Fruit fly (Drosophila melanogaster) whole organism, embryonic: ENCODE measurements around the gene Atg13.

Experiments used
- Atf-2 ChIP-seq: fragments of 200-800 bp; sonication (Bioruptor generic); optimal IDR thresholded peaks from 2 replicates; lab custom pipeline; 2016; ENCODE audit warnings: missing biosample characterization, missing genetic modification characterization
- Awh ChIP-seq: fragments of 200-800 bp; sonication (Bioruptor generic); IDR thresholded peaks from 2 replicates; pipeline ENCODE4, ENCODE4 v1.3.6; 2022; ENCODE audit warnings: missing biosample characterization, missing genetic modification characterization
- Bteb2 ChIP-seq: fragments of 200-800 bp; sonication (Bioruptor generic); optimal IDR thresholded peaks from 2 replicates; lab custom pipeline; 2016; ENCODE audit warnings: missing biosample characterization, missing genetic modification characterization
- CG10979 ChIP-seq: fragments of 200-800 bp; sonication (Bioruptor generic); optimal IDR thresholded peaks from 2 replicates; lab custom pipeline; 2018; ENCODE audit warnings: missing biosample characterization, mild to moderate bottlenecking, missing genetic modification characterization, moderate library complexity
- CG12155 ChIP-seq: fragments of 200-800 bp; sonication (Bioruptor generic); optimal IDR thresholded peaks from 3 replicates; lab custom pipeline; 2016; ENCODE audit warnings: missing biosample characterization, missing genetic modification characterization
- CG12219 ChIP-seq: fragments of 200-800 bp; sonication (Bioruptor generic); optimal IDR thresholded peaks from 3 replicates; lab custom pipeline; 2018; ENCODE audit warnings: missing biosample characterization, mild to moderate bottlenecking, missing genetic modification characterization
- CG12391 ChIP-seq: fragments of 200-800 bp; sonication (Bioruptor generic); optimal IDR thresholded peaks from 3 replicates; lab custom pipeline; 2018; ENCODE audit warnings: missing biosample characterization, mild to moderate bottlenecking, missing genetic modification characterization, moderate library complexity
- CG13775 ChIP-seq: fragments of 200-800 bp; sonication (Bioruptor generic); optimal IDR thresholded peaks from 3 replicates; lab custom pipeline; 2017; ENCODE audit warnings: missing biosample characterization, mild to moderate bottlenecking, missing genetic modification characterization
- CG15479 ChIP-seq: fragments of 200-800 bp; sonication (Bioruptor generic); optimal IDR thresholded peaks from 3 replicates; lab custom pipeline; 2019; ENCODE audit warnings: missing biosample characterization, mild to moderate bottlenecking, missing genetic modification characterization, moderate library complexity
- CG16815 ChIP-seq: fragments of 200-800 bp; sonication (Bioruptor generic); optimal IDR thresholded peaks from 3 replicates; lab custom pipeline; 2017; ENCODE audit warnings: missing biosample characterization, mild to moderate bottlenecking, missing genetic modification characterization
- CG17829 ChIP-seq: fragments of 200-800 bp; optimal IDR thresholded peaks from 2 replicates; lab custom pipeline; 2019; ENCODE audit warnings: missing biosample characterization, mild to moderate bottlenecking, missing genetic modification characterization, moderate library complexity
- CG2202 ChIP-seq: fragments of 200-800 bp; sonication (Bioruptor generic); optimal IDR thresholded peaks from 2 replicates; lab custom pipeline; 2018; ENCODE audit warnings: missing biosample characterization, mild to moderate bottlenecking, missing genetic modification characterization
- CG2712 ChIP-seq: fragments of 200-800 bp; optimal IDR thresholded peaks from 3 replicates; lab custom pipeline; 2019; ENCODE audit warnings: missing biosample characterization, mild to moderate bottlenecking, missing genetic modification characterization, moderate library complexity
- CG31441 ChIP-seq: fragments of 200-800 bp; sonication (Bioruptor generic); IDR thresholded peaks from 2 replicates; pipeline ENCODE4 v1.3.6; 2022; ENCODE audit warnings: missing biosample characterization, missing genetic modification characterization
- CG3163 ChIP-seq: fragments of 200-800 bp; sonication (Bioruptor generic); optimal IDR thresholded peaks from 3 replicates; lab custom pipeline; 2016; ENCODE audit warnings: missing biosample characterization, missing genetic modification characterization
- CG32532 ChIP-seq: fragments of 200-800 bp; sonication (Bioruptor generic); IDR thresholded peaks from 2 replicates; pipeline ENCODE4 v1.3.6; 2022; ENCODE audit warnings: missing biosample characterization, missing genetic modification characterization
- CG7372 ChIP-seq: fragments of 200-800 bp; sonication (Bioruptor generic); IDR thresholded peaks from 2 replicates; pipeline ENCODE4 v1.3.6; 2022; ENCODE audit warnings: missing biosample characterization, missing genetic modification characterization
- CG7556 ChIP-seq: fragments of 200-800 bp; sonication (Bioruptor generic); optimal IDR thresholded peaks from 2 replicates; lab custom pipeline; 2017; ENCODE audit warnings: missing biosample characterization, mild to moderate bottlenecking, missing genetic modification characterization
- CG7839 ChIP-seq: fragments of 200-800 bp; sonication (Bioruptor generic); optimal IDR thresholded peaks from 3 replicates; lab custom pipeline; 2018; ENCODE audit warnings: missing biosample characterization, mild to moderate bottlenecking, missing genetic modification characterization, moderate library complexity
- CG8388 ChIP-seq: fragments of 200-800 bp; sonication (Bioruptor generic); optimal IDR thresholded peaks from 2 replicates; lab custom pipeline; 2019; ENCODE audit warnings: missing biosample characterization, mild to moderate bottlenecking, missing genetic modification characterization, moderate library complexity
- CG8924 ChIP-seq: fragments of 200-800 bp; optimal IDR thresholded peaks from 3 replicates; lab custom pipeline; 2019; ENCODE audit warnings: missing biosample characterization, mild to moderate bottlenecking, missing genetic modification characterization, moderate library complexity
- CG9215 ChIP-seq: fragments of 200-800 bp; sonication (Bioruptor generic); IDR thresholded peaks from 2 replicates; pipeline ENCODE4 v1.3.6; 2022; ENCODE audit warnings: missing biosample characterization, missing genetic modification characterization
- CG9727 ChIP-seq: fragments of 200-800 bp; sonication (Bioruptor generic); optimal IDR thresholded peaks from 3 replicates; lab custom pipeline; 2017; ENCODE audit warnings: missing biosample characterization, mild to moderate bottlenecking, missing genetic modification characterization
- ERR ChIP-seq: fragments of 200-800 bp; sonication (Bioruptor generic); optimal IDR thresholded peaks from 2 replicates; lab custom pipeline; 2016; ENCODE audit warnings: missing biosample characterization, missing genetic modification characterization
- Elba2 ChIP-seq: fragments of 200-800 bp; sonication (Bioruptor generic); optimal IDR thresholded peaks from 3 replicates; lab custom pipeline; 2016; ENCODE audit warnings: missing biosample characterization, missing genetic modification characterization
- HLH4C ChIP-seq: fragments of 200-800 bp; sonication (Bioruptor generic); IDR thresholded peaks from 3 replicates; pipeline ENCODE4 v1.3.6; 2022; ENCODE audit warnings: missing biosample characterization, missing genetic modification characterization; ENCODE audit not compliant: partially characterized antibody
- Hmr ChIP-seq: fragments of 200-800 bp; sonication (Bioruptor generic); optimal IDR thresholded peaks from 3 replicates; lab custom pipeline; 2017; ENCODE audit warnings: mild to moderate bottlenecking, missing biosample characterization, missing genetic modification reagents, missing genetic modification characterization
- MESR4 ChIP-seq: fragments of 200-800 bp; sonication (Bioruptor generic); optimal IDR thresholded peaks from 2 replicates; lab custom pipeline; 2018; ENCODE audit warnings: missing biosample characterization, mild to moderate bottlenecking, missing genetic modification characterization, moderate library complexity
- Sin3A ChIP-seq: fragments of >200 bp; optimal IDR thresholded peaks from 2 replicates; lab custom pipeline; 2018
- Sox102F ChIP-seq: fragments of 200-800 bp; sonication (Bioruptor generic); optimal IDR thresholded peaks from 2 replicates; lab custom pipeline; 2018; ENCODE audit warnings: missing biosample characterization, mild to moderate bottlenecking, missing genetic modification characterization, moderate library complexity
- Ssrp ChIP-seq: fragments of 200-800 bp; sonication (Bioruptor generic); optimal IDR thresholded peaks from 2 replicates; lab custom pipeline; 2018; ENCODE audit warnings: missing biosample characterization, mild to moderate bottlenecking, missing genetic modification characterization, moderate library complexity
- Xrp1 ChIP-seq: fragments of 200-800 bp; sonication (Bioruptor generic); IDR thresholded peaks from 2 replicates; pipeline ENCODE4 v1.3.6; 2022; ENCODE audit warnings: missing biosample characterization, missing genetic modification characterization
- ato ChIP-seq: fragments of 200-800 bp; sonication (Bioruptor generic); IDR thresholded peaks from 2 replicates; pipeline ENCODE4 v1.3.6; 2022; ENCODE audit warnings: missing biosample characterization, missing genetic modification characterization; ENCODE audit not compliant: partially characterized antibody
- bsh ChIP-seq, 2 experiments: fragments of 200-800 bp; sonication (Bioruptor generic); optimal IDR thresholded peaks; 2 replicates each; lab custom pipeline; 2017 to 2018; ENCODE audit warnings: mild to moderate bottlenecking in 2 of 2, missing biosample characterization in 2 of 2, missing genetic modification characterization in 2 of 2, moderate library complexity in 1 of 2
- dati ChIP-seq: fragments of 200-800 bp; sonication (Bioruptor generic); IDR thresholded peaks from 2 replicates; pipeline ENCODE4 v1.3.6; 2022; ENCODE audit warnings: missing biosample characterization, missing genetic modification characterization
- dmrt11E ChIP-seq: fragments of 200-800 bp; sonication (Bioruptor generic); optimal IDR thresholded peaks from 3 replicates; lab custom pipeline; 2018; ENCODE audit warnings: missing biosample characterization, mild to moderate bottlenecking, missing genetic modification characterization, moderate library complexity
- eve ChIP-seq, 2 experiments: fragments of >200 bp; optimal IDR thresholded peaks; 2 replicates each; lab custom pipeline; 2017; ENCODE audit warnings: missing biosample characterization in 2 of 2, missing genetic modification characterization in 2 of 2
- insv ChIP-seq, 2 experiments: fragments of 200-800 bp; sonication (Bioruptor generic); optimal IDR thresholded peaks; 3 replicates each; lab custom pipeline; 2016 to 2018; ENCODE audit warnings: missing biosample characterization in 2 of 2, missing genetic modification characterization in 2 of 2
- jumu ChIP-seq: fragments of 200-800 bp; sonication (Bioruptor generic); optimal IDR thresholded peaks from 3 replicates; lab custom pipeline; 2016; ENCODE audit warnings: missing biosample characterization, missing genetic modification characterization
- lola ChIP-seq, 3 experiments: fragments of >200 bp in 2 of 3; fragments of 200-800 bp in 1 of 3; sonication (Bioruptor generic) in 1 of 3; optimal IDR thresholded peaks; 2 replicates each; lab custom pipeline; 2017 to 2019; ENCODE audit warnings: missing biosample characterization in 3 of 3, missing genetic modification characterization in 3 of 3, mild to moderate bottlenecking in 1 of 3, moderate library complexity in 1 of 3
- nmo ChIP-seq: fragments of 200-800 bp; sonication (Bioruptor generic); optimal IDR thresholded peaks from 2 replicates; lab custom pipeline; 2018; ENCODE audit warnings: missing biosample characterization, mild to moderate bottlenecking, missing genetic modification characterization, moderate library complexity
- peb ChIP-seq: fragments of 200-800 bp; sonication (Bioruptor generic); IDR thresholded peaks from 2 replicates; pipeline ENCODE4 v1.3.6; 2022; ENCODE audit warnings: missing biosample characterization, missing genetic modification characterization
- row ChIP-seq: fragments of 200-800 bp; sonication (Bioruptor generic); IDR thresholded peaks from 3 replicates; pipeline ENCODE4 v1.3.6; 2022; ENCODE audit warnings: missing biosample characterization, missing genetic modification characterization
- schlank ChIP-seq: fragments of 200-800 bp; sonication (Bioruptor generic); optimal IDR thresholded peaks from 2 replicates; lab custom pipeline; 2018; ENCODE audit warnings: missing biosample characterization, mild to moderate bottlenecking, missing genetic modification characterization
- scrt ChIP-seq: fragments of 200-800 bp; sonication (Bioruptor generic); optimal IDR thresholded peaks from 2 replicates; lab custom pipeline; 2018; ENCODE audit warnings: missing biosample characterization, mild to moderate bottlenecking, missing genetic modification characterization, moderate library complexity
- sens ChIP-seq: fragments of 200-800 bp; sonication (Bioruptor generic); peaks from one replicate; lab custom pipeline; 2016; ENCODE audit warnings: missing biosample characterization, missing genetic modification characterization
- shn ChIP-seq: fragments of 200-800 bp; sonication (Bioruptor generic); optimal IDR thresholded peaks from 3 replicates; lab custom pipeline; 2016; ENCODE audit warnings: missing biosample characterization, missing genetic modification characterization
- tll ChIP-seq, 2 experiments: fragments of 200-800 bp in 1 of 2; fragments of >200 bp in 1 of 2; sonication (Bioruptor generic) in 1 of 2; optimal IDR thresholded peaks; 2 replicates each; lab custom pipeline; 2017 to 2019; ENCODE audit warnings: missing biosample characterization in 2 of 2, missing genetic modification characterization in 2 of 2, mild to moderate bottlenecking in 1 of 2, moderate library complexity in 1 of 2
- zen ChIP-seq: fragments of 200-800 bp; sonication (Bioruptor generic); optimal IDR thresholded peaks from 3 replicates; lab custom pipeline; 2018; ENCODE audit warnings: missing biosample characterization, mild to moderate bottlenecking, missing genetic modification characterization, moderate library complexity

Atg13 gene

dm6 chr3R:8334982-8335381 lies 14.6 kb upstream of the Atg13 start:
- TF ChIP-seq insv (GFP tag; optimal IDR thresholded peaks at IDR 0.05; lab: Kevin White, UChicago) (peak in 1 of 2 experiments; percentile 8), Atf-2 (no peak), zen (peak; percentile 44), schlank (tag; lab: Kevin White, UChicago) (no peak), Elba2 (peak; percentile 93), tll (GFP tag; optimal IDR thresholded peaks at IDR 0.05; lab: Kevin White, UChicago) (peak in 1 of 2 experiments; percentile 27), row (GFP tag; lab: Robert Waterston, UW) (no peak), CG7372 (0 out of 2 replicates have a peak, but pooled peaks have one; percentile 3), CG15479 (GFP tag; lab: Kevin White, UChicago) (peak; percentile 41), ato (no peak), MESR4 (no peak)
- TF ChIP-seq, all 482 proteins: peak for 6

DNA sequence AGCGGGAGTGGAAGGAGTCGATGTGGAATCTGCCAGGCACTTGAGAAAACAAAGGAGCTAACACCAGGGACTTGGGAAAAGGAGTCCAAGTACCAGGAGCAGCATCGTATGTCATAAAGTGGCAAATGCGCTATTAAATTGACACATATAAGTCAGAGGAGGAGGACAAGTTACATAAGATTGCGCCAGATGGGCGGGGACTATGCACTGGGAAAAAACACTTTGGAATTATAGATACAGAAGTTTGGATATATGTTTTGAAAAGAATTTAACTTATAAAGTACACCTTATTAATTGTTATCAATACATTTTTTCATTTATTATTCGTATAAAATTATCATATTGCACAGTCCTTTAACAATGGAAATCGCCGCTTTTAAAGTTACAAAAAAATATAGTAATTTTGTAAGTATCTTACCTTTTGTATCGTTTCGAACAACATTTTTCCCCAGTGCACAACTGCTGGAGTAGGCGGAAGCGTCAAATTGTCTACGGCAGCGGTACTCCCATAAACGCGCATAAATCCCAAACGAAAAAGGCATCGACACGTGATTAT lies 13.5 kb upstream of the Atg13 start:
- TF ChIP-seq dmrt11E (tag; lab: Kevin White, UChicago), result peak; percentile 65
- TF ChIP-seq CG8388 (GFP tag; lab: Kevin White, UChicago), result peak; percentile 6
- TF ChIP-seq nmo (GFP tag; lab: Kevin White, UChicago), result peak; percentile 41
- TF ChIP-seq CG13775, result peak; percentile 13
- TF ChIP-seq CG3163, result no peak
- TF ChIP-seq CG8924 (tag; lab: Kevin White, UChicago), result peak; percentile 23
- TF ChIP-seq HLH4C, result no peak
- TF ChIP-seq CG12391 (tag; lab: Kevin White, UChicago), result peak; percentile 48
- TF ChIP-seq CG32532 (GFP tag; lab: Robert Waterston, UW), result no peak
- no peak for TF ChIP-seq Sox102F
- TF ChIP-seq scrt (GFP tag; lab: Kevin White, UChicago), result no peak
- TF ChIP-seq peb (GFP tag; lab: Robert Waterston, UW), result no peak
- no peak for TF ChIP-seq Bteb2
- no peak for TF ChIP-seq CG9215 (GFP tag; lab: Robert Waterston, UW)
- TF ChIP-seq CG12155 (GFP tag; lab: Kevin White, UChicago), result no peak
- peak; percentile 30 for TF ChIP-seq Ssrp (tag; lab: Kevin White, UChicago)
- no peak; the same call in 1 of the 2 replicates for TF ChIP-seq Xrp1 (GFP tag; lab: Robert Waterston, UW)
- no peak for TF ChIP-seq Awh (GFP tag; lab: Robert Waterston, UW)
- TF ChIP-seq CG16815 (GFP tag; lab: Kevin White, UChicago), result peak; percentile 33
- no peak for TF ChIP-seq CG2202 (tag; lab: Kevin White, UChicago)
- no peak for TF ChIP-seq eve (GFP tag; optimal IDR thresholded peaks at IDR 0.05; lab: Kevin White, UChicago)
- peak; percentile 48 for TF ChIP-seq CG17829 (tag; lab: Kevin White, UChicago)
- TF ChIP-seq zen, result peak; percentile 15
- peak; percentile 79 for TF ChIP-seq sens (GFP tag; lab: Kevin White, UChicago)
- TF ChIP-seq dati (GFP tag; lab: Robert Waterston, UW), result no peak
- TF ChIP-seq CG10979 (tag; lab: Kevin White, UChicago), result peak; percentile 44
- no peak for TF ChIP-seq shn (GFP tag; lab: Kevin White, UChicago)
- no peak for TF ChIP-seq ERR (GFP tag; lab: Kevin White, UChicago)
- peak in 1 of 3 experiments; percentile 61 for TF ChIP-seq lola (GFP tag; optimal IDR thresholded peaks at IDR 0.05; lab: Kevin White, UChicago)
- no peak for TF ChIP-seq Hmr
- peak; percentile 62 for TF ChIP-seq CG9727 (GFP tag; lab: Kevin White, UChicago)
- peak in 1 of 2 experiments; percentile 1 for TF ChIP-seq bsh (GFP tag; optimal IDR thresholded peaks at IDR 0.05; lab: Kevin White, UChicago)
- TF ChIP-seq jumu (GFP tag; lab: Kevin White, UChicago), result no peak
- TF ChIP-seq row (GFP tag; lab: Robert Waterston, UW), result peak; percentile 30; the same call in 1 of the 3 replicates
- no peak for TF ChIP-seq CG12219 (GFP tag; lab: Kevin White, UChicago)
- TF ChIP-seq CG7839 (tag; lab: Kevin White, UChicago), result peak; percentile 13
- no peak for TF ChIP-seq Sin3A (lab: Kevin White, UChicago)
- peak; percentile 55 for TF ChIP-seq CG2712
- 0 out of 2 replicates have a peak, but pooled peaks have one; percentile 26 for TF ChIP-seq CG31441
- TF ChIP-seq CG7556 (GFP tag; lab: Kevin White, UChicago), result peak; percentile 22
